Fruit fly (Drosophila melanogaster) whole organism, adult: ENCODE data around the gene eIF4E1.

Experiments used
- CG11617 ChIP-seq: fragments of 200-800 bp; sonication (Bioruptor generic); optimal IDR thresholded peaks from 2 replicates; lab custom pipeline; 2017; ENCODE audit warnings: mild to moderate bottlenecking, missing biosample characterization, missing genetic modification reagents, missing genetic modification characterization
- Mnt ChIP-seq: fragments of 200-800 bp; sonication (Bioruptor generic); optimal IDR thresholded peaks from 2 replicates; lab custom pipeline; 2016; ENCODE audit warnings: missing biosample characterization, mild to moderate bottlenecking, missing genetic modification characterization

DNA sequence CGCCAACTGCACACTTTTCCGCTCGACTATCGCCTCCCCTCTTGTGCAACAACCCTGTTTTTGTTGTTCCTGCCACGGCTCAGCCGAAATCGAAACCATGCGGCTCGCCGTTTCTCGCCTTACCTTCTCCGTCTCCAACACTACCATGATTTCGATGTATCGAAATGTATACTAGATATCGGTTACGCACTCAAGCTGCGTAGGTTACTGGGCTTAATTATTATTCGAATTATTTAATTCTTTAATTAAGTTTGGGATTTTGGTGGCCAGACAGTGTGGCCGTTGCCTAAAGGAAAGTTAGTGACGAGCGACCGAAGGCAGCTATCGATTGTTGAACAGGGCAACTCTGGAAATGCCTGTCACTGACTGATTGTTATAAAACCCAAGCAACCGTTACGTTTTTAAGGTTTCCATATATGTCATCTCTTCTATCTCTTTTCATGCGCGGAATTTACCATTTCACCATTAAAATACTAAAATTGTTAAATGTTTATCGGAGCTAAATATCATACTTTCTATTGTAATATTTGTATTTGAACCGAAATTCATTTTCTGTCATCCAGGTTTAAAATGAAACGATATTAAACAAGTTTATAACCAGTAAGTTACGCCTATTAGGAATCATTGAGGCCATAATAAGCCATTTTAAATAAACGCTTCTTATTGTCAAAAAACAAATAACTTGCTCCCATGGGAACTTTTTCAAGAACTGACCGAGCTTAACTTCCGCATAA is at the start of gene eIF4E1:
- TF ChIP-seq CG11617 (GFP tag; lab: Kevin White, UChicago) (no peak), Mnt (GFP tag; lab: Kevin White, UChicago) (peak; percentile 78)
